Worm (Caenorhabditis elegans) whole organism, L2 larva: Measurements from ENCODE around the gene F59B1.4.

Source experiments
- C34F6.9 ChIP-seq: fragments of 150-350 bp; optimal IDR thresholded peaks from 2 replicates; lab custom pipeline; 2014; ENCODE audit warnings: missing biosample characterization, missing genetic modification characterization
- ama-1 ChIP-seq: fragments of 150-350 bp; optimal IDR thresholded peaks from 2 replicates; lab custom pipeline; 2018; ENCODE audit warnings: inconsistent platforms
- ceh-82 ChIP-seq: fragments of 150-350 bp; optimal IDR thresholded peaks from 2 replicates; lab custom pipeline; 2014; ENCODE audit warnings: missing biosample characterization, missing genetic modification characterization
- egl-27 ChIP-seq: sonication (generic microtip); optimal IDR thresholded peaks from 3 replicates; lab custom pipeline; 2017; ENCODE audit warnings: missing biosample characterization, missing genetic modification reagents, missing genetic modification characterization
- elt-1 ChIP-seq: fragments of 150-350 bp; optimal IDR thresholded peaks from 2 replicates; lab custom pipeline; 2014; ENCODE audit warnings: missing biosample characterization, missing genetic modification characterization
- lin-13 ChIP-seq: fragments of 150-350 bp; optimal IDR thresholded peaks from 2 replicates; lab custom pipeline; 2014; ENCODE audit warnings: missing biosample characterization, missing genetic modification reagents, missing genetic modification characterization
- lsy-2 ChIP-seq, 2 experiments: fragments of 150-350 bp in 1 of 2; sonication (generic microtip) in 1 of 2; optimal IDR thresholded peaks; 2 replicates each; lab custom pipeline; 2014 to 2017; ENCODE audit warnings: missing biosample characterization in 2 of 2, missing genetic modification characterization in 2 of 2
- mdl-1 ChIP-seq, 2 experiments: fragments of 150-350 bp in 1 of 2; sonication (generic microtip) in 1 of 2; optimal IDR thresholded peaks; 2 replicates each; lab custom pipeline; 2017; ENCODE audit warnings: missing biosample characterization in 2 of 2, missing genetic modification characterization in 2 of 2
- nhr-12 ChIP-seq: fragments of 150-350 bp; optimal IDR thresholded peaks from 2 replicates; lab custom pipeline; 2014; ENCODE audit warnings: missing biosample characterization, missing genetic modification characterization
- nhr-21 ChIP-seq: fragments of 150-350 bp; optimal IDR thresholded peaks from 2 replicates; lab custom pipeline; 2014; ENCODE audit warnings: missing biosample characterization, missing genetic modification characterization
- unc-55 ChIP-seq: fragments of 150-350 bp; sonication (generic microtip); optimal IDR thresholded peaks from 3 replicates; lab custom pipeline; 2014; ENCODE audit warnings: missing biosample characterization, missing genetic modification reagents, missing genetic modification characterization
- unc-62 ChIP-seq: fragments of 150-350 bp; optimal IDR thresholded peaks from 2 replicates; lab custom pipeline; 2014; ENCODE audit warnings: missing biosample characterization, missing genetic modification reagents, missing genetic modification characterization
- zag-1 ChIP-seq: fragments of 150-350 bp; optimal IDR thresholded peaks from 2 replicates; lab custom pipeline; 2014; ENCODE audit warnings: missing biosample characterization, missing genetic modification characterization

DNA sequence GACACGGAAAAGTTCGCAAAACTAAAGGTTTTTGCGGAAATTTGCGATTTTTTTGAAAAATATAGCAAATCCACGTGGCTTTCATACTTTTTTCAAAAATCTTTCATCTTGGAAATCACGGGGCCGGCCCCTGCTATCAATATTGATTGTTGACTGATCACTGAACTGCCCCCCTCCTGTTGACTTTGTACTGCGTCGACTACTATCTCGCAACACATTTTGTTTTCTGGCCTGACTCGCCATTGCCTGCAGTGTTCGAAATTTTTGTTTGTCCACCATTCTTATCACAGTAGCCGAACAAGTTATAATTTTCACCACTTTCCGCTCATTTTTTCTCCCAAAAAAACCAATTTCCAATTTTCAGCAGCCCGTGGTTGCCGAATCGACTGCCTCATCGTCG, 45.8 kb downstream of the F59B1.4 start:
- TF ChIP-seq zag-1 (tag; lab: Kevin White, UChicago) (no peak), elt-1 (tag; lab: Kevin White, UChicago) (no peak), ceh-82 (tag; lab: Kevin White, UChicago) (no peak), lsy-2 (tag; optimal IDR thresholded peaks at IDR 0.05; lab: Kevin White, UChicago) (no peak), ama-1 (no peak), lin-13 (GFP tag; lab: Kevin White, UChicago) (no peak), egl-27 (tag; lab: Kevin White, UChicago) (no peak), mdl-1 (tag; optimal IDR thresholded peaks at IDR 0.05; lab: Kevin White, UChicago) (no peak), nhr-12 (tag; lab: Kevin White, UChicago) (no peak), unc-62 (GFP tag; lab: Kevin White, UChicago) (no peak), unc-55 (GFP tag; lab: Kevin White, UChicago) (no peak), nhr-21 (tag; lab: Kevin White, UChicago) (no peak), C34F6.9 (tag; lab: Kevin White, UChicago) (no peak)
